Worm (Caenorhabditis elegans): Measurements from ENCODE around the gene R10E8.3.
"Not testable (repeated sequence)": the region's sequence is repeated elsewhere in the genome, so short reads cannot be mapped to it uniquely, and the experiment has no call there.

Gene R10E8.3

ce11 chrV:18252239-18252638, 15.7 kb upstream of the R10E8.3 start, which contains the start of gene R10E8.1:
Gene R10E8.1, minus strand, starts transcription at chrV:18252416.
- TF ChIP-seq tab-1 (GFP tag; IDR thresholded peaks at IDR 0.05), result no peak
- TF ChIP-seq cog-1 (tag; optimal IDR thresholded peaks at IDR 0.05), result no peak

- TF ChIP-seq tab-1 (GFP tag; IDR thresholded peaks at IDR 0.05) (no peak), ref-1 (GFP tag; conservative IDR thresholded peaks at IDR 0.05) (no peak), klf-2 (GFP tag; conservative IDR thresholded peaks at IDR 0.05) (no peak), cog-1 (tag; optimal IDR thresholded peaks at IDR 0.05) (no peak), T22C8.4 (GFP tag; IDR thresholded peaks at IDR 0.05) (no peak), med-1 (GFP tag; optimal IDR thresholded peaks at IDR 0.05; ENCODE audit: insufficient read depth) (no peak), flt-1 (GFP tag; IDR thresholded peaks at IDR 0.05) (no peak), ztf-29 (GFP tag; IDR thresholded peaks at IDR 0.05) (no peak), ztf-23 (GFP tag; IDR thresholded peaks at IDR 0.05) (no peak)
Observed at ce11 chrV:18246077-18246476, 9.5 kb upstream of the R10E8.3 start.

ce11 chrV:18244408-18244807, 7.8 kb upstream of the R10E8.3 start:
- TF ChIP-seq T22C8.4 (GFP tag; IDR thresholded peaks at IDR 0.05) (no peak), flt-1 (GFP tag; IDR thresholded peaks at IDR 0.05) (no peak), ztf-29 (GFP tag; IDR thresholded peaks at IDR 0.05) (no peak), med-1 (GFP tag; optimal IDR thresholded peaks at IDR 0.05; ENCODE audit: insufficient read depth) (no peak), klf-2 (GFP tag; conservative IDR thresholded peaks at IDR 0.05) (no peak), ref-1 (GFP tag; conservative IDR thresholded peaks at IDR 0.05) (no peak), ztf-23 (GFP tag; IDR thresholded peaks at IDR 0.05) (no peak), cog-1 (tag; optimal IDR thresholded peaks at IDR 0.05) (no peak), tab-1 (GFP tag; IDR thresholded peaks at IDR 0.05) (no peak)

- no peak for TF ChIP-seq med-1 (GFP tag; optimal IDR thresholded peaks at IDR 0.05; ENCODE audit: insufficient read depth)
- TF ChIP-seq ztf-23 (GFP tag; IDR thresholded peaks at IDR 0.05), result no peak
- TF ChIP-seq tab-1 (GFP tag; IDR thresholded peaks at IDR 0.05), result no peak
- no peak for TF ChIP-seq cog-1 (tag; optimal IDR thresholded peaks at IDR 0.05)
- TF ChIP-seq ref-1 (GFP tag; conservative IDR thresholded peaks at IDR 0.05), result no peak
- TF ChIP-seq klf-2 (GFP tag; conservative IDR thresholded peaks at IDR 0.05), result no peak
Observed at ce11 chrV:18243227-18243626, 6.7 kb upstream of the R10E8.3 start.

ce11 chrV:18241328-18241727, 4.8 kb upstream of the R10E8.3 start, which contains the start of gene R10E8.8:
Gene R10E8.8, minus strand, starts transcription at chrV:18241670.
- TF ChIP-seq ref-1 (GFP tag; conservative IDR thresholded peaks at IDR 0.05) (no peak), cog-1 (tag; optimal IDR thresholded peaks at IDR 0.05) (no peak), T22C8.4 (GFP tag; IDR thresholded peaks at IDR 0.05) (no peak), ztf-29 (GFP tag; IDR thresholded peaks at IDR 0.05) (no peak), med-1 (GFP tag; optimal IDR thresholded peaks at IDR 0.05; ENCODE audit: insufficient read depth) (no peak), klf-2 (GFP tag; conservative IDR thresholded peaks at IDR 0.05) (no peak), tab-1 (GFP tag; IDR thresholded peaks at IDR 0.05) (no peak), flt-1 (GFP tag; IDR thresholded peaks at IDR 0.05) (no peak), ztf-23 (GFP tag; IDR thresholded peaks at IDR 0.05) (no peak)

- TF ChIP-seq T22C8.4 (GFP tag; IDR thresholded peaks at IDR 0.05) (no peak), med-1 (GFP tag; optimal IDR thresholded peaks at IDR 0.05; ENCODE audit: insufficient read depth) (no peak), tab-1 (GFP tag; IDR thresholded peaks at IDR 0.05) (no peak), klf-2 (GFP tag; conservative IDR thresholded peaks at IDR 0.05) (no peak), flt-1 (GFP tag; IDR thresholded peaks at IDR 0.05) (no peak), ztf-29 (GFP tag; IDR thresholded peaks at IDR 0.05) (no peak), ref-1 (GFP tag; conservative IDR thresholded peaks at IDR 0.05) (no peak), ztf-23 (GFP tag; IDR thresholded peaks at IDR 0.05) (no peak), cog-1 (tag; optimal IDR thresholded peaks at IDR 0.05) (no peak)
Observed at ce11 chrV:18235808-18236207, 756 bp downstream of the R10E8.3 start.

- no peak for TF ChIP-seq T22C8.4 (GFP tag; IDR thresholded peaks at IDR 0.05)
- no peak for TF ChIP-seq cog-1 (tag; optimal IDR thresholded peaks at IDR 0.05)
- no peak for TF ChIP-seq flt-1 (GFP tag; IDR thresholded peaks at IDR 0.05)
- TF ChIP-seq tab-1 (GFP tag; IDR thresholded peaks at IDR 0.05), result no peak
- no peak for TF ChIP-seq ztf-29 (GFP tag; IDR thresholded peaks at IDR 0.05)
- no peak for TF ChIP-seq ztf-23 (GFP tag; IDR thresholded peaks at IDR 0.05)
- no peak for TF ChIP-seq med-1 (GFP tag; optimal IDR thresholded peaks at IDR 0.05; ENCODE audit: insufficient read depth)
Observed at ce11 chrV:18224353-18224752, 12.2 kb downstream of the R10E8.3 start, which contains the start of gene F16H6.10. Gene F16H6.10, minus strand, starts transcription at chrV:18224453.

ce11 chrV:18216784-18217183, 19.8 kb downstream of the R10E8.3 start, which contains the start of gene F16H6.9:
Gene F16H6.9, plus strand, starts transcription at chrV:18217084.
- TF ChIP-seq T22C8.4, ztf-23, tab-1 (GFP tag; IDR thresholded peaks at IDR 0.05): not testable (repeated sequence)

ce11 chrV:18216175-18216574, 20.4 kb downstream of the R10E8.3 start, which contains the start of gene F16H6.8:
Gene F16H6.8, minus strand, starts transcription at chrV:18216275.
- TF ChIP-seq med-1 (GFP tag; optimal IDR thresholded peaks at IDR 0.05; ENCODE audit: insufficient read depth); ref-1 (GFP tag; conservative IDR thresholded peaks at IDR 0.05); ztf-29 (GFP tag; IDR thresholded peaks at IDR 0.05): not testable (repeated sequence)

ce11 chrV:18212848-18213247, 23.7 kb downstream of the R10E8.3 start:
- TF ChIP-seq tab-1 (GFP tag; IDR thresholded peaks at IDR 0.05), result no peak
- TF ChIP-seq klf-2 (GFP tag; conservative IDR thresholded peaks at IDR 0.05), result no peak
- no peak for TF ChIP-seq ztf-23 (GFP tag; IDR thresholded peaks at IDR 0.05)
- TF ChIP-seq cog-1 (tag; optimal IDR thresholded peaks at IDR 0.05), result no peak
- no peak for TF ChIP-seq ztf-29 (GFP tag; IDR thresholded peaks at IDR 0.05)
- TF ChIP-seq flt-1 (GFP tag; IDR thresholded peaks at IDR 0.05), result no peak
- TF ChIP-seq med-1 (GFP tag; optimal IDR thresholded peaks at IDR 0.05; ENCODE audit: insufficient read depth), result no peak
- TF ChIP-seq T22C8.4 (GFP tag; IDR thresholded peaks at IDR 0.05), result no peak
- TF ChIP-seq ref-1 (GFP tag; conservative IDR thresholded peaks at IDR 0.05), result no peak
